Worm (Caenorhabditis elegans) whole organism, mixed stage, embryonic: ENCODE measurements around the gene F41E6.8.

ENCODE experiments used
- M03D4.4 ChIP-seq: sonication (generic microtip); optimal IDR thresholded peaks from 2 replicates; lab custom pipeline; 2017; ENCODE audit warnings: mild to moderate bottlenecking, missing genetic modification characterization, missing compliant biosample characterization
- bed-3 ChIP-seq: fragments of 200-800 bp; sonication (Bioruptor generic); optimal IDR thresholded peaks from 3 replicates; lab custom pipeline; 2018; ENCODE audit warnings: mild to moderate bottlenecking, missing genetic modification characterization, moderate library complexity, missing compliant biosample characterization
- blmp-1 ChIP-seq: fragments of 150-350 bp; optimal IDR thresholded peaks from 2 replicates; lab custom pipeline; 2014; ENCODE audit warnings: missing biosample characterization, missing genetic modification characterization
- ceh-39 ChIP-seq: fragments of 150-350 bp; optimal IDR thresholded peaks from 2 replicates; lab custom pipeline; 2014; ENCODE audit warnings: missing biosample characterization, missing genetic modification characterization
- ceh-43 ChIP-seq: fragments of 200-800 bp; sonication (Bioruptor generic); optimal IDR thresholded peaks from 2 replicates; lab custom pipeline; 2018; ENCODE audit warnings: mild to moderate bottlenecking, missing genetic modification characterization, moderate library complexity, missing compliant biosample characterization
- ceh-83 ChIP-seq: fragments of 200-800 bp; sonication (Bioruptor generic); optimal IDR thresholded peaks from 2 replicates; lab custom pipeline; 2018; ENCODE audit warnings: mild to moderate bottlenecking, missing genetic modification characterization, missing compliant biosample characterization
- ces-1 ChIP-seq: fragments of 150-350 bp; optimal IDR thresholded peaks from 2 replicates; lab custom pipeline; 2014; ENCODE audit warnings: missing biosample characterization, missing genetic modification reagents, missing genetic modification characterization
- cnd-1 ChIP-seq: fragments of 200-800 bp; sonication (Bioruptor generic); optimal IDR thresholded peaks from 2 replicates; lab custom pipeline; 2018; ENCODE audit warnings: mild to moderate bottlenecking, missing genetic modification characterization, missing compliant biosample characterization
- drap-1 ChIP-seq: fragments of 200-800 bp; sonication (Bioruptor generic); optimal IDR thresholded peaks from 3 replicates; lab custom pipeline; 2018; ENCODE audit warnings: mild to moderate bottlenecking, missing genetic modification characterization, missing compliant biosample characterization
- elt-1 ChIP-seq: sonication (generic microtip); optimal IDR thresholded peaks from 2 replicates; lab custom pipeline; 2017; ENCODE audit warnings: missing genetic modification characterization, mild to moderate bottlenecking, missing compliant biosample characterization, antibody characterized with exemption, moderate library complexity, borderline replicate concordance; ENCODE audit not compliant: insufficient read depth
- elt-3 ChIP-seq: fragments of 150-350 bp; optimal IDR thresholded peaks from 2 replicates; lab custom pipeline; 2014; ENCODE audit warnings: missing biosample characterization, missing genetic modification characterization
- flh-1 ChIP-seq: fragments of 200-800 bp; sonication (Bioruptor generic); optimal IDR thresholded peaks from 2 replicates; lab custom pipeline; 2018; ENCODE audit warnings: mild to moderate bottlenecking, missing genetic modification characterization, moderate library complexity, missing compliant biosample characterization
- ham-2 ChIP-seq: fragments of 200-800 bp; sonication (Bioruptor generic); optimal IDR thresholded peaks from 2 replicates; lab custom pipeline; 2018; ENCODE audit warnings: mild to moderate bottlenecking, missing genetic modification characterization, missing compliant biosample characterization
- hlh-1 ChIP-seq: fragments of 150-350 bp; optimal IDR thresholded peaks from 2 replicates; lab custom pipeline; 2014; ENCODE audit warnings: missing biosample characterization, missing genetic modification reagents, missing genetic modification characterization
- lin-13 ChIP-seq: fragments of 150-350 bp; optimal IDR thresholded peaks from 2 replicates; lab custom pipeline; 2014; ENCODE audit warnings: missing biosample characterization, missing genetic modification characterization
- lin-32 ChIP-seq: fragments of 200-800 bp; sonication (Bioruptor generic); optimal IDR thresholded peaks from 2 replicates; lab custom pipeline; 2018; ENCODE audit warnings: mild to moderate bottlenecking, missing genetic modification characterization, missing compliant biosample characterization
- lsy-2 ChIP-seq: fragments of 150-350 bp; optimal IDR thresholded peaks from 2 replicates; lab custom pipeline; 2014; ENCODE audit warnings: missing biosample characterization, missing genetic modification characterization
- mab-5 ChIP-seq: fragments of 150-350 bp; optimal IDR thresholded peaks from 2 replicates; lab custom pipeline; 2014; ENCODE audit warnings: missing biosample characterization, missing genetic modification characterization
- mep-1 ChIP-seq: fragments of 150-350 bp; optimal IDR thresholded peaks from 2 replicates; lab custom pipeline; 2017; ENCODE audit warnings: missing biosample characterization, missing genetic modification reagents, missing genetic modification characterization, inconsistent platforms
- mls-2 ChIP-seq: sonication (generic microtip); optimal IDR thresholded peaks from 2 replicates; lab custom pipeline; 2016; ENCODE audit warnings: mild to moderate bottlenecking, missing genetic modification characterization, moderate library complexity, missing compliant biosample characterization
- nhr-12 ChIP-seq: fragments of 150-350 bp; optimal IDR thresholded peaks from 2 replicates; lab custom pipeline; 2014; ENCODE audit warnings: missing biosample characterization, missing genetic modification characterization
- nhr-2 ChIP-seq: fragments of 150-350 bp; optimal IDR thresholded peaks from 2 replicates; lab custom pipeline; 2014; ENCODE audit warnings: missing biosample characterization, missing genetic modification characterization
- nhr-237 ChIP-seq: fragments of 150-350 bp; optimal IDR thresholded peaks from 2 replicates; lab custom pipeline; 2014; ENCODE audit warnings: missing biosample characterization, missing genetic modification characterization
- nhr-28 ChIP-seq: fragments of 150-350 bp; optimal IDR thresholded peaks from 2 replicates; lab custom pipeline; 2014; ENCODE audit warnings: missing biosample characterization, missing genetic modification characterization
- nhr-76 ChIP-seq: sonication (generic microtip); optimal IDR thresholded peaks from 2 replicates; lab custom pipeline; 2017; ENCODE audit warnings: missing biosample characterization, missing genetic modification characterization
- pha-4 ChIP-seq: fragments of 150-350 bp; optimal IDR thresholded peaks from 2 replicates; lab custom pipeline; 2018; ENCODE audit warnings: missing biosample characterization, missing genetic modification reagents, missing genetic modification characterization
- sem-2 ChIP-seq: fragments of 200-800 bp; sonication (Bioruptor generic); optimal IDR thresholded peaks from 2 replicates; lab custom pipeline; 2018; ENCODE audit warnings: mild to moderate bottlenecking, missing genetic modification characterization, missing compliant biosample characterization
- snpc-4 ChIP-seq: fragments of 150-350 bp; optimal IDR thresholded peaks from 2 replicates; lab custom pipeline; 2014; ENCODE audit warnings: missing biosample characterization, missing genetic modification characterization
- sptf-1 ChIP-seq: sonication (generic microtip); optimal IDR thresholded peaks from 2 replicates; lab custom pipeline; 2017; ENCODE audit warnings: mild to moderate bottlenecking, missing genetic modification characterization, moderate library complexity, missing compliant biosample characterization
- tbx-8 ChIP-seq: fragments of 200-800 bp; sonication (Bioruptor generic); optimal IDR thresholded peaks from 2 replicates; lab custom pipeline; 2018; ENCODE audit warnings: mild to moderate bottlenecking, missing genetic modification characterization, moderate library complexity, missing compliant biosample characterization
- unc-120 ChIP-seq: sonication (generic microtip); optimal IDR thresholded peaks from 2 replicates; lab custom pipeline; 2017; ENCODE audit warnings: missing genetic modification characterization, missing compliant biosample characterization; ENCODE audit not compliant: poor library complexity, severe bottlenecking
- unc-39 ChIP-seq: fragments of 150-350 bp; optimal IDR thresholded peaks from 2 replicates; lab custom pipeline; 2014; ENCODE audit warnings: missing biosample characterization, missing genetic modification characterization
- unc-62 ChIP-seq: fragments of 150-350 bp; optimal IDR thresholded peaks from 2 replicates; lab custom pipeline; 2014; ENCODE audit warnings: missing biosample characterization, missing genetic modification reagents, missing genetic modification characterization
- zip-8 ChIP-seq: fragments of 150-350 bp; optimal IDR thresholded peaks from 2 replicates; lab custom pipeline; 2014; ENCODE audit warnings: missing biosample characterization, missing genetic modification characterization
- ztf-11 ChIP-seq: fragments of 150-350 bp; optimal IDR thresholded peaks from 2 replicates; lab custom pipeline; 2014; ENCODE audit warnings: missing biosample characterization, missing genetic modification characterization

F41E6.8 gene

ce11 chrV:8636907-8637306 is 35.6 kb upstream of the F41E6.8 start, which contains the start of gene grl-12:
Gene grl-12, minus strand, starts transcription at chrV:8637007.
- TF ChIP-seq mab-5 (tag; lab: Kevin White, UChicago) (no peak), cnd-1 (tag; lab: Kevin White, UChicago) (no peak), ceh-83 (GFP tag; lab: Kevin White, UChicago) (no peak), nhr-2 (tag; lab: Kevin White, UChicago) (no peak), lin-32 (GFP tag; lab: Kevin White, UChicago) (no peak), ham-2 (GFP tag; lab: Kevin White, UChicago) (no peak)

- TF ChIP-seq hlh-1 (tag; lab: Kevin White, UChicago) = no peak
- no peak for TF ChIP-seq bed-3
- TF ChIP-seq lsy-2 (tag; lab: Kevin White, UChicago) = no peak
- TF ChIP-seq sem-2 (GFP tag; lab: Kevin White, UChicago) = no peak
- no peak for TF ChIP-seq nhr-2 (tag; lab: Kevin White, UChicago)
These were observed 34.3 kb upstream of the F41E6.8 start, which contains the start of gene oac-29 for ce11 chrV:8635575-8635974. Gene oac-29, minus strand, starts transcription at chrV:8635675.

- TF ChIP-seq elt-3 (tag; lab: Kevin White, UChicago) (no peak), lsy-2 (tag; lab: Kevin White, UChicago) (no peak), hlh-1 (tag; lab: Kevin White, UChicago) (no peak), pha-4 (tag; lab: Kevin White, UChicago) (no peak), nhr-28 (tag; lab: Kevin White, UChicago) (no peak), ceh-39 (tag; lab: Kevin White, UChicago) (no peak), drap-1 (GFP tag; lab: Kevin White, UChicago) (no peak), elt-1 (no peak), nhr-2 (tag; lab: Kevin White, UChicago) (no peak), sptf-1 (tag; lab: Kevin White, UChicago) (no peak), unc-62 (no peak)
These were observed 31.5 kb upstream of the F41E6.8 start for ce11 chrV:8632788-8633187.

ce11 chrV:8631277-8631765 is 30.0 kb upstream of the F41E6.8 start, which contains the start of gene atg-18:
Gene atg-18, minus strand, starts transcription at chrV:8631327.
- TF ChIP-seq lsy-2 (tag; lab: Kevin White, UChicago) (peak; percentile 39), ceh-83 (GFP tag; lab: Kevin White, UChicago) (peak; percentile 75), tbx-8 (GFP tag; lab: Kevin White, UChicago) (no peak), nhr-28 (tag; lab: Kevin White, UChicago) (no peak), lin-13 (tag; lab: Kevin White, UChicago) (peak; percentile 50), ces-1 (GFP tag; lab: Kevin White, UChicago) (no peak), lin-32 (GFP tag; lab: Kevin White, UChicago) (peak; percentile 18), nhr-12 (no peak), zip-8 (tag; lab: Kevin White, UChicago) (no peak), nhr-2 (tag; lab: Kevin White, UChicago) (peak; percentile 11), elt-3 (tag; lab: Kevin White, UChicago) (no peak), mls-2 (tag; lab: Kevin White, UChicago) (no peak), snpc-4 (tag; lab: Kevin White, UChicago) (no peak), sem-2 (GFP tag; lab: Kevin White, UChicago) (no peak), hlh-1 (tag; lab: Kevin White, UChicago) (peak; percentile 86), unc-62 (peak; percentile 18), ceh-43 (GFP tag; lab: Kevin White, UChicago) (peak; percentile 67), drap-1 (GFP tag; lab: Kevin White, UChicago) (peak; percentile 62), mep-1 (peak; percentile 45), elt-1 (no peak), blmp-1 (tag; lab: Kevin White, UChicago) (peak; percentile 41), flh-1 (no peak), mab-5 (tag; lab: Kevin White, UChicago) (peak; percentile 52), bed-3 (peak; percentile 22), ceh-39 (tag; lab: Kevin White, UChicago) (peak; percentile 12), cnd-1 (tag; lab: Kevin White, UChicago) (peak; percentile 53), pha-4 (tag; lab: Kevin White, UChicago) (peak; percentile 36), unc-120 (tag; lab: Kevin White, UChicago) (peak; percentile 33), unc-39 (tag; lab: Kevin White, UChicago) (no peak), ham-2 (GFP tag; lab: Kevin White, UChicago) (peak; percentile 18), ztf-11 (tag; lab: Kevin White, UChicago) (peak; percentile 10), nhr-237 (tag; lab: Kevin White, UChicago) (peak; percentile 11), nhr-76 (tag; lab: Kevin White, UChicago) (no peak), sptf-1 (tag; lab: Kevin White, UChicago) (no peak), M03D4.4 (tag; lab: Kevin White, UChicago) (no peak)
